Fruit fly (Drosophila melanogaster) whole organism, pupa: Measurements from ENCODE around the gene AGO2.
A peak's percentile ranks its signal among the peaks of the same experiment; 100 is the strongest.

Experiments used
- CG10348 ChIP-seq: fragments of 200-800 bp; sonication (Bioruptor generic); IDR thresholded peaks from 2 replicates; pipeline ENCODE4 v1.3.6; 2022; ENCODE audit warnings: missing biosample characterization, missing genetic modification characterization
- CG12605 ChIP-seq: fragments of 200-800 bp; sonication (Bioruptor generic); IDR thresholded peaks from 2 replicates; pipeline ENCODE4 v1.3.6; 2022; ENCODE audit warnings: missing biosample characterization, missing genetic modification characterization
- CG13204 ChIP-seq: fragments of 200-800 bp; sonication (Bioruptor generic); optimal IDR thresholded peaks from 2 replicates; lab custom pipeline; 2018; ENCODE audit warnings: missing biosample characterization, mild to moderate bottlenecking, missing genetic modification characterization, moderate library complexity
- CG14655 ChIP-seq: fragments of 200-800 bp; sonication (Bioruptor generic); optimal IDR thresholded peaks from 3 replicates; lab custom pipeline; 2017; ENCODE audit warnings: mild to moderate bottlenecking, missing biosample characterization, missing genetic modification reagents, missing genetic modification characterization
- CG15710 ChIP-seq: fragments of 200-800 bp; sonication (Bioruptor generic); optimal IDR thresholded peaks from 2 replicates; lab custom pipeline; 2018; ENCODE audit warnings: missing biosample characterization, mild to moderate bottlenecking, missing genetic modification characterization, moderate library complexity
- CG17806 ChIP-seq: fragments of 200-800 bp; sonication (Bioruptor generic); optimal IDR thresholded peaks from 2 replicates; lab custom pipeline; 2018; ENCODE audit warnings: missing biosample characterization, mild to moderate bottlenecking, missing genetic modification characterization, moderate library complexity
- CG32121 ChIP-seq: fragments of 200-800 bp; sonication (Bioruptor generic); IDR thresholded peaks from 2 replicates; pipeline ENCODE4 v1.3.6; 2022; ENCODE audit warnings: missing biosample characterization, missing genetic modification characterization
- CG34367 ChIP-seq: fragments of 200-800 bp; sonication (Bioruptor generic); optimal IDR thresholded peaks from 2 replicates; lab custom pipeline; 2018; ENCODE audit warnings: missing biosample characterization, mild to moderate bottlenecking, missing genetic modification characterization
- CG4496 ChIP-seq: fragments of 200-800 bp; sonication (Bioruptor generic); IDR thresholded peaks from 3 replicates; pipeline ENCODE4 v1.3.6; 2022; ENCODE audit warnings: missing biosample characterization, missing genetic modification characterization
- CG8159 ChIP-seq: fragments of 200-800 bp; sonication (Bioruptor generic); optimal IDR thresholded peaks from 3 replicates; lab custom pipeline; 2018; ENCODE audit warnings: missing biosample characterization, mild to moderate bottlenecking, missing genetic modification characterization, moderate library complexity
- CG8301 ChIP-seq: fragments of 200-800 bp; sonication (Bioruptor generic); optimal IDR thresholded peaks from 2 replicates; lab custom pipeline; 2018; ENCODE audit warnings: missing biosample characterization, mild to moderate bottlenecking, missing genetic modification characterization
- CG9948 ChIP-seq: fragments of 200-800 bp; sonication (Bioruptor generic); optimal IDR thresholded peaks from 2 replicates; lab custom pipeline; 2018; ENCODE audit warnings: missing biosample characterization, mild to moderate bottlenecking, missing genetic modification characterization, moderate library complexity
- D1 ChIP-seq: fragments of 200-800 bp; sonication (Bioruptor generic); optimal IDR thresholded peaks from 2 replicates; lab custom pipeline; 2018; ENCODE audit warnings: missing biosample characterization, mild to moderate bottlenecking, missing genetic modification characterization, moderate library complexity
- EcR ChIP-seq: fragments of 200-800 bp; sonication (Bioruptor generic); optimal IDR thresholded peaks from 3 replicates; lab custom pipeline; 2019; ENCODE audit warnings: missing biosample characterization, missing genetic modification characterization, mild to moderate bottlenecking, moderate library complexity, missing genetic modification reagents
- Ets98B ChIP-seq: fragments of 200-800 bp; sonication (Bioruptor generic); IDR thresholded peaks from 2 replicates; pipeline ENCODE4 v1.3.6; 2022; ENCODE audit warnings: missing biosample characterization, missing genetic modification characterization
- Pif1A ChIP-seq: fragments of 200-800 bp; sonication (Bioruptor generic); optimal IDR thresholded peaks from 3 replicates; lab custom pipeline; 2016; ENCODE audit warnings: missing biosample characterization, missing genetic modification characterization
- Pif1B ChIP-seq: fragments of 200-800 bp; sonication (Bioruptor generic); optimal IDR thresholded peaks from 3 replicates; lab custom pipeline; 2016; ENCODE audit warnings: missing biosample characterization, missing genetic modification characterization
- Snoo ChIP-seq: fragments of 200-800 bp; sonication (Bioruptor generic); optimal IDR thresholded peaks from 3 replicates; lab custom pipeline; 2017; ENCODE audit warnings: missing biosample characterization, mild to moderate bottlenecking, missing genetic modification characterization, inconsistent platforms
- fd96Ca ChIP-seq: fragments of 200-800 bp; sonication (Bioruptor generic); IDR thresholded peaks from 3 replicates; pipeline ENCODE4 v1.3.6; 2022; ENCODE audit warnings: missing biosample characterization, missing genetic modification characterization
- gl ChIP-seq: fragments of 200-800 bp; sonication (Bioruptor generic); optimal IDR thresholded peaks from 2 replicates; lab custom pipeline; 2018; ENCODE audit warnings: missing biosample characterization, mild to moderate bottlenecking, missing genetic modification characterization
- rn ChIP-seq: fragments of 200-800 bp; sonication (Bioruptor generic); IDR thresholded peaks from 2 replicates; pipeline ENCODE4 v1.3.6; 2022; ENCODE audit warnings: missing biosample characterization, missing genetic modification characterization

Gene AGO2

dm6 chr3L:15548843-15549242 lies 5.1 kb upstream of the AGO2 start:
- no peak for TF ChIP-seq CG17806
- TF ChIP-seq CG9948 (tag; lab: Kevin White, UChicago) = no peak
- TF ChIP-seq CG10348 (GFP tag; lab: Robert Waterston, UW) = no peak
- no peak for TF ChIP-seq gl (tag; lab: Kevin White, UChicago)
- no peak for TF ChIP-seq fd96Ca (GFP tag; lab: Robert Waterston, UW)
- TF ChIP-seq Snoo = no peak
- TF ChIP-seq rn (GFP tag; lab: Robert Waterston, UW) = no peak
- TF ChIP-seq D1 = no peak

DNA sequence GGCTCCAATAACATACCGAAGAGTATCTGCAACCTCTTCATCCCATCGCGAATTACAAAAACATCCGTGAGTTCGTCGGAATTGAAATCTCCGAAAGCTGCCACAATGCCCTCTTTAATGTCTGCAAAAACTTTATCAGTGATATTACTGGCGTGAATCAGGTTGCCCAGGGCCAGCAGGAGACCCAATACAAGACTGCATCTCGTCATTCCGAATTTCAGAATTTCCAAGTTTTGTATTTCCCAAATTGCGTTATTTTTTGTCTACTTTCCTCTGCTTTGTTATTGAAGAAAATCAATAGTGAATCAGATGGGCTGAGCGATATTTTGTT lies 8.8 kb downstream of the AGO2 start:
- no peak for TF ChIP-seq fd96Ca (GFP tag; lab: Robert Waterston, UW)
- no peak for TF ChIP-seq CG17806
- no peak for TF ChIP-seq Pif1A
- no peak for TF ChIP-seq CG14655 (GFP tag; lab: Kevin White, UChicago)
- no peak for TF ChIP-seq rn (GFP tag; lab: Robert Waterston, UW)
- no peak for TF ChIP-seq CG34367 (tag; lab: Kevin White, UChicago)
- TF ChIP-seq Snoo = no peak
- TF ChIP-seq CG9948 (tag; lab: Kevin White, UChicago) = no peak
- TF ChIP-seq CG15710 (tag; lab: Kevin White, UChicago) = no peak
- no peak for TF ChIP-seq gl (tag; lab: Kevin White, UChicago)
- TF ChIP-seq Ets98B (GFP tag; lab: Robert Waterston, UW) = no peak
- no peak for TF ChIP-seq CG10348 (GFP tag; lab: Robert Waterston, UW)
- no peak for TF ChIP-seq CG12605
- TF ChIP-seq CG4496 = no peak; the same call in 2 of the 3 replicates
- no peak for TF ChIP-seq CG32121 (GFP tag; lab: Robert Waterston, UW)

- TF ChIP-seq CG15710 (tag; lab: Kevin White, UChicago) = peak; percentile 51
- 0 out of 3 replicates have a peak, but pooled peaks have one; percentile 49 for TF ChIP-seq fd96Ca (GFP tag; lab: Robert Waterston, UW)
- TF ChIP-seq D1 = peak; percentile 45
- TF ChIP-seq CG8301 = peak; percentile 3
- TF ChIP-seq Pif1B = no peak
- no peak for TF ChIP-seq CG10348 (GFP tag; lab: Robert Waterston, UW)
- peak; percentile 62 for TF ChIP-seq Ets98B (GFP tag; lab: Robert Waterston, UW)
- peak; percentile 58 for TF ChIP-seq CG17806
- no peak for TF ChIP-seq CG14655 (GFP tag; lab: Kevin White, UChicago)
- no peak for TF ChIP-seq EcR
- peak; percentile 42 for TF ChIP-seq Snoo
- no peak for TF ChIP-seq Pif1A
- TF ChIP-seq CG9948 (tag; lab: Kevin White, UChicago) = peak; percentile 58
- TF ChIP-seq CG4496 = peak; percentile 71; the same call in 2 of the 3 replicates
- TF ChIP-seq CG12605 = 0 out of 2 replicates have a peak, but pooled peaks have one; percentile 51
- TF ChIP-seq rn (GFP tag; lab: Robert Waterston, UW) = no peak
- peak; percentile 9 for TF ChIP-seq CG34367 (tag; lab: Kevin White, UChicago)
- peak; percentile 25 for TF ChIP-seq CG8159 (tag; lab: Kevin White, UChicago)
- peak; percentile 57; the same call in 1 of the 2 replicates for TF ChIP-seq CG32121 (GFP tag; lab: Robert Waterston, UW)
- no peak for TF ChIP-seq gl (tag; lab: Kevin White, UChicago)
- no peak for TF ChIP-seq CG13204 (GFP tag; lab: Kevin White, UChicago)
These were observed 9.3 kb downstream of the AGO2 start, which contains the start of the genes CG7739 and SCCRO for dm6 chr3L:15563058-15563850. TSS of gene CG7739 (minus strand) at chr3L:15563065. TSS of gene SCCRO (plus strand) at chr3L:15563427.

- no peak for TF ChIP-seq Snoo
- TF ChIP-seq CG14655 (GFP tag; lab: Kevin White, UChicago) = no peak
- TF ChIP-seq Ets98B (GFP tag; lab: Robert Waterston, UW) = no peak
- no peak for TF ChIP-seq CG12605
- TF ChIP-seq EcR = no peak
- TF ChIP-seq Pif1B = no peak
- TF ChIP-seq CG32121 (GFP tag; lab: Robert Waterston, UW) = no peak
- no peak for TF ChIP-seq CG17806
- no peak for TF ChIP-seq CG10348 (GFP tag; lab: Robert Waterston, UW)
- no peak for TF ChIP-seq CG4496
- no peak for TF ChIP-seq gl (tag; lab: Kevin White, UChicago)
- TF ChIP-seq Pif1A = no peak
- no peak for TF ChIP-seq CG15710 (tag; lab: Kevin White, UChicago)
- TF ChIP-seq CG8301 = no peak
- TF ChIP-seq D1 = no peak
- no peak for TF ChIP-seq rn (GFP tag; lab: Robert Waterston, UW)
- no peak for TF ChIP-seq CG9948 (tag; lab: Kevin White, UChicago)
- TF ChIP-seq CG34367 (tag; lab: Kevin White, UChicago) = no peak
- TF ChIP-seq fd96Ca (GFP tag; lab: Robert Waterston, UW) = no peak
These were observed 9.9 kb downstream of the AGO2 start for dm6 chr3L:15563851-15564106.

dm6 chr3L:15565829-15566433 lies 12.0 kb downstream of the AGO2 start, which contains the start of gene dop:
TSS of gene dop (plus strand) at chr3L:15566013.
- TF ChIP-seq CG8301 (no peak), Snoo (peak; percentile 20)

DNA sequence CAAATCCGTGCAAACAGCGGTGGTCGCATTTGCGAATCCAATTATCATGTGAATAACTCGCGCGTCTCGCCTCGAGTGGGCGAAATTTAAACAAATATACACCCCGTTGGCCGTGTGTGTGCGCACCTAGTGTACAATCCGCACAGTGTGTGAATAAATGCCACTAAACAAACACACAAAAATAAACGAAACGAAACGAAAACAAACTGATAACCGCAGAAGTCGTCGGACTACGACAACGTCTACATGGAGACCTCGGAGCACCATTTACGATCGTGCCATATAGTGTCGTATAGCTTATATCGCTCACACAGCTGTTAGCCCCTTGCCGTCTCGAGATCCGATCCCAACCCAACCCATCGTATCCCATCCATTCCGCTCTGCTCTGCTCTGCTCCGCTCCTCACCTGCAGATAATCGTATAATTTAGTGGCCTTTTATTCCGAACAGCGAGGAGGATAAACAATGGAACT lies 12.6 kb downstream of the AGO2 start:
- TF ChIP-seq CG32121 (GFP tag; lab: Robert Waterston, UW) (no peak), CG13204 (GFP tag; lab: Kevin White, UChicago) (no peak), CG4496 (peak; percentile 53; the same call in 1 of the 3 replicates), EcR (peak; percentile 82), CG12605 (peak; percentile 61; the same call in 1 of the 2 replicates), fd96Ca (GFP tag; lab: Robert Waterston, UW) (peak; percentile 57; the same call in 1 of the 3 replicates), rn (GFP tag; lab: Robert Waterston, UW) (no peak), CG15710 (tag; lab: Kevin White, UChicago) (no peak), Ets98B (GFP tag; lab: Robert Waterston, UW) (peak; percentile 24; the same call in 1 of the 2 replicates), Pif1B (peak; percentile 25), CG34367 (tag; lab: Kevin White, UChicago) (no peak)
